Worm (Caenorhabditis elegans) whole organism, L3 larva: ENCODE measurements around the gene R09A8.5.

ENCODE experiments used
- ZK546.5 ChIP-seq: sonication (generic microtip); optimal IDR thresholded peaks from 2 replicates; lab custom pipeline; 2017; ENCODE audit warnings: missing biosample characterization, missing genetic modification characterization
- aly-2 ChIP-seq: fragments of 150-350 bp; optimal IDR thresholded peaks from 2 replicates; lab custom pipeline; 2014; ENCODE audit warnings: missing biosample characterization, missing genetic modification characterization
- ama-1 ChIP-seq: fragments of 150-350 bp; optimal IDR thresholded peaks from 2 replicates; lab custom pipeline; 2018
- ceh-16 ChIP-seq: sonication (generic microtip); optimal IDR thresholded peaks from 2 replicates; lab custom pipeline; 2017; ENCODE audit warnings: missing biosample characterization, missing genetic modification characterization
- ceh-82 ChIP-seq: fragments of 150-350 bp; optimal IDR thresholded peaks from 2 replicates; lab custom pipeline; 2014; ENCODE audit warnings: missing biosample characterization, missing genetic modification characterization
- daf-12 ChIP-seq: fragments of 150-350 bp; optimal IDR thresholded peaks from 2 replicates; lab custom pipeline; 2014; ENCODE audit warnings: missing biosample characterization, missing genetic modification reagents, missing genetic modification characterization
- egl-5 ChIP-seq: fragments of 150-350 bp; optimal IDR thresholded peaks from 2 replicates; lab custom pipeline; 2017; ENCODE audit warnings: missing biosample characterization, missing genetic modification reagents, missing genetic modification characterization, inconsistent platforms
- elt-1 ChIP-seq: fragments of 150-350 bp; optimal IDR thresholded peaks from 2 replicates; lab custom pipeline; 2014; ENCODE audit warnings: missing biosample characterization, missing genetic modification characterization
- elt-2 ChIP-seq: sonication (generic microtip); optimal IDR thresholded peaks from 2 replicates; lab custom pipeline; 2016; ENCODE audit warnings: missing genetic modification reagents, mild to moderate bottlenecking, missing genetic modification characterization, missing compliant biosample characterization
- elt-3 ChIP-seq, 3 experiments: fragments of 150-350 bp in 1 of 3; sonication (generic microtip) in 2 of 3; optimal IDR thresholded peaks; 2 replicates in 2 of 3; 4 replicates in 1 of 3; lab custom pipeline; 2014 to 2017; ENCODE audit warnings: missing biosample characterization in 3 of 3, missing genetic modification characterization in 3 of 3
- fkh-10 ChIP-seq: sonication (generic microtip); optimal IDR thresholded peaks from 2 replicates; lab custom pipeline; 2017; ENCODE audit warnings: missing biosample characterization, missing genetic modification reagents, missing genetic modification characterization
- fos-1 ChIP-seq: fragments of 150-350 bp; optimal IDR thresholded peaks from 2 replicates; lab custom pipeline; 2014; ENCODE audit warnings: missing biosample characterization, missing genetic modification characterization
- hmg-11 ChIP-seq: sonication (generic microtip); optimal IDR thresholded peaks from 2 replicates; lab custom pipeline; 2016; ENCODE audit warnings: missing genetic modification characterization, missing compliant biosample characterization
- jun-1 ChIP-seq: fragments of 150-350 bp; optimal IDR thresholded peaks from 2 replicates; lab custom pipeline; 2014; ENCODE audit warnings: missing biosample characterization, missing genetic modification reagents, missing genetic modification characterization
- lin-15B ChIP-seq: fragments of 150-350 bp; optimal IDR thresholded peaks from 2 replicates; lab custom pipeline; 2014; ENCODE audit warnings: missing biosample characterization, missing genetic modification characterization
- lsy-12 ChIP-seq: sonication (generic microtip); optimal IDR thresholded peaks from 2 replicates; lab custom pipeline; 2016; ENCODE audit warnings: mild to moderate bottlenecking, missing genetic modification characterization, missing compliant biosample characterization
- mdl-1 ChIP-seq: fragments of 150-350 bp; optimal IDR thresholded peaks from 2 replicates; lab custom pipeline; 2014; ENCODE audit warnings: missing biosample characterization, missing genetic modification characterization
- mml-1 ChIP-seq: fragments of 150-350 bp; sonication (generic microtip); optimal IDR thresholded peaks from 3 replicates; lab custom pipeline; 2014; ENCODE audit warnings: missing biosample characterization, missing genetic modification characterization
- nfya-1 ChIP-seq: sonication (generic microtip); optimal IDR thresholded peaks from 2 replicates; lab custom pipeline; 2017; ENCODE audit warnings: missing genetic modification characterization, mild to moderate bottlenecking, missing compliant biosample characterization, antibody characterized with exemption, moderate library complexity; ENCODE audit not compliant: insufficient read depth
- nhr-11 ChIP-seq: fragments of 150-350 bp; optimal IDR thresholded peaks from 2 replicates; lab custom pipeline; 2014; ENCODE audit warnings: missing biosample characterization, missing genetic modification characterization
- nhr-12 ChIP-seq: fragments of 150-350 bp; optimal IDR thresholded peaks from 2 replicates; lab custom pipeline; 2014; ENCODE audit warnings: missing biosample characterization, missing genetic modification characterization
- nhr-23 ChIP-seq: fragments of 150-350 bp; optimal IDR thresholded peaks from 2 replicates; lab custom pipeline; 2014; ENCODE audit warnings: missing biosample characterization, missing genetic modification reagents, missing genetic modification characterization
- nhr-25 ChIP-seq: sonication (generic microtip); optimal IDR thresholded peaks from 2 replicates; lab custom pipeline; 2017; ENCODE audit warnings: missing biosample characterization, missing genetic modification characterization
- nhr-43 ChIP-seq: sonication (generic microtip); optimal IDR thresholded peaks from 2 replicates; lab custom pipeline; 2016; ENCODE audit warnings: mild to moderate bottlenecking, missing genetic modification characterization, missing compliant biosample characterization; ENCODE audit not compliant: poor library complexity, severe bottlenecking
- nhr-67 ChIP-seq: fragments of 150-350 bp; optimal IDR thresholded peaks from 2 replicates; lab custom pipeline; 2014; ENCODE audit warnings: missing biosample characterization, missing genetic modification characterization
- nhr-76 ChIP-seq: fragments of 150-350 bp; sonication (generic microtip); optimal IDR thresholded peaks from 5 replicates; lab custom pipeline; 2014; ENCODE audit warnings: missing biosample characterization, missing genetic modification characterization
- pha-4 ChIP-seq: fragments of 150-350 bp; optimal IDR thresholded peaks from 2 replicates; lab custom pipeline; 2014; ENCODE audit warnings: missing biosample characterization, missing genetic modification reagents, missing genetic modification characterization
- pqm-1 ChIP-seq: fragments of 150-350 bp; optimal IDR thresholded peaks from 2 replicates; lab custom pipeline; 2017; ENCODE audit warnings: missing biosample characterization, missing genetic modification characterization, inconsistent platforms
- snpc-4 ChIP-seq: fragments of 150-350 bp; optimal IDR thresholded peaks from 2 replicates; lab custom pipeline; 2014; ENCODE audit warnings: missing biosample characterization, missing genetic modification characterization
- unc-39 ChIP-seq: sonication (generic microtip); optimal IDR thresholded peaks from 4 replicates; lab custom pipeline; 2017; ENCODE audit warnings: missing biosample characterization, missing genetic modification characterization
- unc-62 ChIP-seq: fragments of 150-350 bp; sonication (generic microtip); optimal IDR thresholded peaks from 4 replicates; lab custom pipeline; 2014; ENCODE audit warnings: missing biosample characterization, missing genetic modification reagents, missing genetic modification characterization
- ztf-11 ChIP-seq: fragments of 150-350 bp; optimal IDR thresholded peaks from 2 replicates; lab custom pipeline; 2014; ENCODE audit warnings: missing biosample characterization, missing genetic modification characterization
- ztf-4 ChIP-seq: fragments of 150-350 bp; optimal IDR thresholded peaks from 2 replicates; lab custom pipeline; 2014; ENCODE audit warnings: missing biosample characterization, missing genetic modification characterization

The R09A8.5 gene

ce11 chrX:12655339-12655875 lies 15.0 kb upstream of the R09A8.5 start (continued):
- peak; percentile 82 for TF ChIP-seq nhr-23 (tag; lab: Kevin White, UChicago)
- TF ChIP-seq nhr-11 (tag; lab: Kevin White, UChicago) = no peak
- no peak for TF ChIP-seq nhr-76 (tag; lab: Kevin White, UChicago)
- no peak for TF ChIP-seq unc-62 (GFP tag; lab: Kevin White, UChicago)

ce11 chrX:12646546-12647167 lies 6.3 kb upstream of the R09A8.5 start, which contains the start of gene zmp-5:
Gene zmp-5 (plus strand): TSS chrX:12647117.
- TF ChIP-seq ZK546.5 (tag; lab: Kevin White, UChicago) = no peak
- TF ChIP-seq fkh-10 (GFP tag; lab: Kevin White, UChicago) = no peak
- TF ChIP-seq fos-1 = no peak
- no peak for TF ChIP-seq ama-1 (lab: Kevin White, UChicago)

ce11 chrX:12645846-12646245 lies 5.5 kb upstream of the R09A8.5 start:
- no peak for TF ChIP-seq lsy-12
- no peak for TF ChIP-seq egl-5 (tag; lab: Kevin White, UChicago)
- TF ChIP-seq mml-1 (tag; lab: Kevin White, UChicago) = no peak
- TF ChIP-seq nhr-12 (tag; lab: Kevin White, UChicago) = no peak
- no peak for TF ChIP-seq ztf-4 (tag; lab: Kevin White, UChicago)
- no peak for TF ChIP-seq lin-15B (tag; lab: Kevin White, UChicago)
- TF ChIP-seq nhr-25 (tag; lab: Kevin White, UChicago) = peak; percentile 66

- TF ChIP-seq ceh-16 (tag; lab: Kevin White, UChicago) = no peak
- no peak for TF ChIP-seq ama-1 (lab: Kevin White, UChicago)
- peak; percentile 97 for TF ChIP-seq pha-4 (tag; lab: Kevin White, UChicago)
- TF ChIP-seq ZK546.5 (tag; lab: Kevin White, UChicago) = no peak
- peak; percentile 60 for TF ChIP-seq nhr-25 (tag; lab: Kevin White, UChicago)
- TF ChIP-seq daf-12 = no peak
- TF ChIP-seq unc-39 (tag; lab: Kevin White, UChicago) = no peak
Observed at ce11 chrX:12642952-12643351, 2.6 kb upstream of the R09A8.5 start.

- TF ChIP-seq ceh-82 (tag; lab: Kevin White, UChicago) (no peak), egl-5 (tag; lab: Kevin White, UChicago) (peak; percentile 89)
Observed at ce11 chrX:12640961-12641360, 602 bp upstream of the R09A8.5 start.

ce11 chrX:12637978-12638377 lies 2.4 kb downstream of the R09A8.5 start:
- TF ChIP-seq aly-2 (tag; lab: Kevin White, UChicago) (no peak), lin-15B (tag; lab: Kevin White, UChicago) (no peak), mdl-1 (tag; lab: Kevin White, UChicago) (no peak), jun-1 (tag; lab: Kevin White, UChicago) (no peak), nhr-25 (tag; lab: Kevin White, UChicago) (no peak)

ce11 chrX:12636242-12636641 lies 4.1 kb downstream of the R09A8.5 start:
- TF ChIP-seq ztf-11 (tag; lab: Kevin White, UChicago) (no peak), nhr-23 (tag; lab: Kevin White, UChicago) (no peak), pha-4 (tag; lab: Kevin White, UChicago) (no peak), elt-1 (tag; lab: Kevin White, UChicago) (no peak), nhr-67 (tag; lab: Kevin White, UChicago) (no peak)

- TF ChIP-seq fos-1 = no peak
- TF ChIP-seq lin-15B (tag; lab: Kevin White, UChicago) = peak; percentile 50
- TF ChIP-seq nfya-1 = peak; percentile 60
- TF ChIP-seq nhr-43 (tag; lab: Kevin White, UChicago) = no peak
- TF ChIP-seq pha-4 (tag; lab: Kevin White, UChicago) = peak; percentile 97
- peak; percentile 48 for TF ChIP-seq snpc-4 (tag; lab: Kevin White, UChicago)
- peak; percentile 74 for TF ChIP-seq elt-2
- TF ChIP-seq nhr-25 (tag; lab: Kevin White, UChicago) = peak; percentile 71
- peak; percentile 73 for TF ChIP-seq nhr-23 (tag; lab: Kevin White, UChicago)
- TF ChIP-seq elt-3 (tag; optimal IDR thresholded peaks at IDR 0.05; lab: Kevin White, UChicago) = no peak
- peak; percentile 57 for TF ChIP-seq lsy-12
- TF ChIP-seq pqm-1 (tag; lab: Kevin White, UChicago) = peak; percentile 78
- peak; percentile 6 for TF ChIP-seq hmg-11
- TF ChIP-seq ceh-16 (tag; lab: Kevin White, UChicago) = no peak
Observed at ce11 chrX:12635010-12635409, 5.3 kb downstream of the R09A8.5 start.
